Worm (Caenorhabditis elegans) whole organism, young adult: ENCODE results near the gene C06A8.6.

ENCODE experiments used
- F55B11.4 ChIP-seq: sonication (generic microtip); optimal IDR thresholded peaks from 2 replicates; lab custom pipeline; 2016; ENCODE audit warnings: missing compliant biosample characterization, missing genetic modification characterization, borderline replicate concordance; ENCODE audit not compliant: insufficient read depth
- Y95B8A.8 ChIP-seq: fragments of 200-800 bp; sonication (Bioruptor generic); IDR thresholded peaks from 2 replicates; pipeline ENCODE4 v1.3.6; 2022; ENCODE audit warnings: missing genetic modification reagents, missing genetic modification characterization, missing compliant biosample characterization
- nhr-80 ChIP-seq: sonication (generic microtip); optimal IDR thresholded peaks from 2 replicates; lab custom pipeline; 2016; ENCODE audit warnings: missing genetic modification characterization, missing compliant biosample characterization
- ztf-6 ChIP-seq: fragments of 200-800 bp; sonication (Bioruptor generic); IDR thresholded peaks from 2 replicates; pipeline ENCODE4 v1.3.6; 2022; ENCODE audit warnings: missing genetic modification reagents, missing genetic modification characterization, missing compliant biosample characterization

DNA sequence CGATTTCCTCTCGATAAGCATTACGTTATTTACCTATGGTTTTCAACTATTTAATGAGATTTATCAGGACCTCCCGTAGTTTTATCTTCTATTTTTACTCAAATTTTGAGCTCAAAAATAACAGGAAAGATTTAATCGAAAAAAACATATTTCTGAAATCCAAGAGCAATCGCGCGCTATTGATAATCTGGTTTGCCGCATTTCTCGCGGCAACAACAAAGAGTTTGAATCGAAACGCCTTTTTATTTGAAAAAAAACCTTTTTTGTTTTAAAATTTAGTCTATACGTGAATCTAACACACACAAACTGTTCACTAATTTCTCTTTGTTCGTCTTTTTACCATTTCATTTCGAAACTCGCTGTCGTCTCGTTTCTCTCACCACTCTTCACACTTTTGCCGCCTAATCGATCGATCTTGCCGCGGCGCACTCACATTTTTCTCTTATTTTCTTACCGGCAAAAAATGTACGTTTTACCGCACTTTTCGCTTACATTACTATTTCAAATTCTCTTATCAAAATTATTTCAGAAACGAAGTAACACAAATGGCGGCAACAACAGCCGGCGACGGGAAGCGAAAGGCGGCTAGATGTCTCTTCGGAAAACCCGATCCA lies 44.0 kb downstream of the C06A8.6 start, which contains the start of gene cki-2:
- no peak for TF ChIP-seq Y95B8A.8 (GFP tag; lab: Robert Waterston, UW)
- TF ChIP-seq F55B11.4 (tag; lab: Kevin White, UChicago), result no peak
- TF ChIP-seq nhr-80, result peak; percentile 75
- no peak for TF ChIP-seq ztf-6
